Worm (Caenorhabditis elegans): Measurements from ENCODE around the gene C17H12.6.

C17H12.6 gene

DNA sequence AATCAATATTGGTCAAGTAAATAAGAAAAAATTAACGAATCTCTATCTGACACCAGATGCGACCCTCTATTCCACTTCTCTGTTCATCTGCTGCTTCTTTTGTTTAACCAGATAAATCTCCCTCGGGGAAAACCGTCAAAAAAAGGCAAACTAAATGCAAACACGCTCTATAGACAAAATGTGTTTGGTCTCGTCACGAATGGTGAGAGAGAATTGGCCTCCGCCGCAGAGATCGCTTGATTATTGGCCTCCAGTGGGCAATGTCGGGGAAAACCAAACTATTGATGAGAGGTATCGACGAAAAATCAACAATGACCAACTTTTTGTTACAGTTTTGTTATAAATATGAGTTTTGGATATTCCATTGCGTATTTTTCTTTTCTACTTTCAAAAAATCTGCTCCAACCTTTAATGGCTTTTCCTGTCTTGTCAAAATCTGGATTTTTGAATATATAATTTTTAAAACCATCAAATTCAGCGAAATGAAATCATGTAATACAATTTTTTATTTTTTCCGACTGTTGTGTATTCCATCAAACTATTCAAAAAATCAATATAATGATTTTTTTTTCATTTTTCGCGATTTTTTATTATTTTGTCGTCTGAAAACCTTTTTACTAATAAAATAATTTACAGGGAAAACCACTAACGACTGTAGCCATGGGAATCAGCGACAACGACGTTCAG lies 31.7 kb downstream of the C17H12.6 start, which contains the start of the genes C17H12.2 and vha-8 (continued):
- TF ChIP-seq mab-9 (GFP tag; IDR thresholded peaks at IDR 0.05) (peak; percentile 61), ceh-88 (GFP tag; IDR thresholded peaks at IDR 0.05) (no peak; the same call in 1 of the 2 replicates), egl-13 (tag; optimal IDR thresholded peaks at IDR 0.05) (peak; percentile 67), dsc-1 (tag; optimal IDR thresholded peaks at IDR 0.05) (peak; percentile 89), sptf-1 (tag; optimal IDR thresholded peaks at IDR 0.05) (no peak), swsn-7 (tag; optimal IDR thresholded peaks at IDR 0.05) (peak; percentile 93), nhr-28 (tag; optimal IDR thresholded peaks at IDR 0.05) (no peak), unc-62 (GFP tag; optimal IDR thresholded peaks at IDR 0.05) (no peak), mef-2 (tag; optimal IDR thresholded peaks at IDR 0.05) (peak; percentile 66), ztf-4 (tag; optimal IDR thresholded peaks at IDR 0.05) (peak; percentile 79), nhr-20 (tag; optimal IDR thresholded peaks at IDR 0.05) (peak; percentile 95), fkh-8 (tag; optimal IDR thresholded peaks at IDR 0.05) (peak; percentile 88), unc-86 (tag; optimal IDR thresholded peaks at IDR 0.05) (peak; percentile 85), C34B4.2 (tag; optimal IDR thresholded peaks at IDR 0.05) (no peak), ceh-63 (GFP tag; optimal IDR thresholded peaks at IDR 0.05) (no peak), aly-2 (tag; optimal IDR thresholded peaks at IDR 0.05) (peak; percentile 84), sox-4 (tag; optimal IDR thresholded peaks at IDR 0.05) (no peak), lin-13 (GFP tag; optimal IDR thresholded peaks at IDR 0.05) (peak; percentile 93), hpl-2 (GFP tag; optimal IDR thresholded peaks at IDR 0.05) (peak; percentile 64), nhr-90 (tag; optimal IDR thresholded peaks at IDR 0.05; ENCODE audit: poor library complexity) (peak; percentile 89), efl-3 (GFP tag; optimal IDR thresholded peaks at IDR 0.05) (no peak), nhr-11 (tag; optimal IDR thresholded peaks at IDR 0.05) (peak; percentile 47), blmp-1 (tag; optimal IDR thresholded peaks at IDR 0.05) (peak; percentile 93), unc-98 (GFP tag; IDR thresholded peaks at IDR 0.05) (no peak), lin-14 (GFP tag; optimal IDR thresholded peaks at IDR 0.05) (peak; percentile 97), nhr-71 (tag; optimal IDR thresholded peaks at IDR 0.05) (peak; percentile 96), xbp-1 (tag; optimal IDR thresholded peaks at IDR 0.05) (peak; percentile 92), mep-1 (tag; optimal IDR thresholded peaks at IDR 0.05) (peak; percentile 98), efl-1 (optimal IDR thresholded peaks at IDR 0.05) (peak; percentile 90 to 95), efl-1 (GFP tag; optimal IDR thresholded peaks at IDR 0.05 in 1 of 2) (peak; percentile 81 to 98), lin-39 (tag; optimal IDR thresholded peaks at IDR 0.05) (peak; percentile 78), pax-3 (tag; optimal IDR thresholded peaks at IDR 0.05) (peak; percentile 62), irx-1 (tag; optimal IDR thresholded peaks at IDR 0.05) (peak; percentile 76), lir-3 (tag; optimal IDR thresholded peaks at IDR 0.05; ENCODE audit: poor library complexity) (peak; percentile 73), zip-4 (GFP tag; optimal IDR thresholded peaks at IDR 0.05) (peak; percentile 69), lin-15B (tag; optimal IDR thresholded peaks at IDR 0.05) (peak; percentile 98), ces-1 (GFP tag; optimal IDR thresholded peaks at IDR 0.05) (no peak), egl-27 (tag; optimal IDR thresholded peaks at IDR 0.05) (peak; percentile 38 to 76), mdl-1 (tag; optimal IDR thresholded peaks at IDR 0.05) (peak in 1 of 2 experiments; percentile 85), jun-1 (tag; optimal IDR thresholded peaks at IDR 0.05) (peak; percentile 90), F16B12.6 (tag; optimal IDR thresholded peaks at IDR 0.05) (peak; percentile 63), ets-5 (GFP tag; IDR thresholded peaks at IDR 0.05) (no peak), pqm-1 (tag; optimal IDR thresholded peaks at IDR 0.05) (no peak), dpl-1 (GFP tag; optimal IDR thresholded peaks at IDR 0.05) (peak; percentile 83 to 88 (median 86)), nhr-19 (GFP tag; conservative IDR thresholded peaks at IDR 0.05) (peak; percentile 90), isw-1 (GFP tag; IDR thresholded peaks at IDR 0.05) (peak; percentile 89), elt-2 (tag; optimal IDR thresholded peaks at IDR 0.05) (peak; percentile 7), tlp-1 (tag; optimal IDR thresholded peaks at IDR 0.05) (no peak), snu-23 (GFP tag; optimal IDR thresholded peaks at IDR 0.05) (peak; percentile 98), pag-3 (tag; optimal IDR thresholded peaks at IDR 0.05; ENCODE audit: borderline replicate concordance, insufficient read depth) (peak; percentile 66), unc-30 (tag; optimal IDR thresholded peaks at IDR 0.05) (no peak), ztf-11 (tag; optimal IDR thresholded peaks at IDR 0.05) (peak in 1 of 2 experiments; percentile 55)
